Fruit fly (Drosophila melanogaster): ENCODE data around the gene CG6138.

The CG6138 gene

DNA sequence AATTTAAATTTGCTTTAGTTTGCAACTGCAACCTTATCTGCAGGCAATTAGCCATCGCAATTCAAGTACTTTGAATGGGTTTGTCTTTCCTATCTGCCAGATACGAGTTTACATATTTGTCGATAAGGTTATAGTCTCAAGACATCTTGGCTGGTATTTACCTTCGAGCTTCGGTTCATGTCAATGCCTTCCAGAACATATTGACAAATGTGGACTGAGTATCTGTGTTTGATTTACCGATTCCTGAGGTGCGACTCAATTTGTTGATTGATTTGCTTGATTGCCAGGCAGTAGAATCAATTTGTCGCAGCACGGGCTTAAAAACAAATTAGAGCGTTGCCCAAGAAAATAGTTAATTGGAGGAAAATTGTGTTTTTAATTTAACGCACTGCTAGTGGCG, 14.2 kb upstream of the CG6138 start (continued):
- TF ChIP-seq CG8290 (GFP tag; optimal IDR thresholded peaks at IDR 0.05) (peak; percentile 20), CG8290 (tag; optimal IDR thresholded peaks at IDR 0.05) (peak; percentile 59 to 61), CG9727 (GFP tag; optimal IDR thresholded peaks at IDR 0.05) (peak; percentile 65), Sox100B (GFP tag; optimal IDR thresholded peaks at IDR 0.05) (peak; percentile 4), Rfx (GFP tag; IDR thresholded peaks at IDR 0.05) (peak; percentile 52; the same call in 1 of the 2 replicates), sc (optimal IDR thresholded peaks at IDR 0.05) (no peak), sc (GFP tag; optimal IDR thresholded peaks at IDR 0.05) (peak; percentile 23), pfk (GFP tag; optimal IDR thresholded peaks at IDR 0.05) (peak; percentile 32), repo (GFP tag; optimal IDR thresholded peaks at IDR 0.05) (no peak), CG16815 (GFP tag; optimal IDR thresholded peaks at IDR 0.05) (no peak), sens-2 (GFP tag; IDR thresholded peaks at IDR 0.05) (peak; percentile 54; the same call in 1 of the 2 replicates), Xbp1 (GFP tag; optimal IDR thresholded peaks at IDR 0.05) (no peak), chinmo (GFP tag; IDR thresholded peaks at IDR 0.05; ENCODE audit: partially characterized antibody) (no peak), Fer2 (tag; optimal IDR thresholded peaks at IDR 0.05) (no peak), CG1602 (GFP tag; optimal IDR thresholded peaks at IDR 0.05) (peak; percentile 33), kay (GFP tag; optimal IDR thresholded peaks at IDR 0.05) (peak; percentile 16), cad (GFP tag; optimal IDR thresholded peaks at IDR 0.05) (no peak), CG6175 (GFP tag; IDR thresholded peaks at IDR 0.05) (no peak), CG6813 (GFP tag; optimal IDR thresholded peaks at IDR 0.05) (peak; percentile 65), ken (GFP tag; IDR thresholded peaks at IDR 0.05) (0 out of 3 replicates have a peak, but pooled peaks have one; percentile 23), Chrac-16 (GFP tag; optimal IDR thresholded peaks at IDR 0.05) (no peak), CG13424 (tag; optimal IDR thresholded peaks at IDR 0.05) (peak; percentile 25), Blimp-1 (GFP tag; optimal IDR thresholded peaks at IDR 0.05) (peak; percentile 34), CG13296 (GFP tag; optimal IDR thresholded peaks at IDR 0.05) (no peak), CG17359 (tag; optimal IDR thresholded peaks at IDR 0.05) (peak; percentile 20), sr (GFP tag; IDR thresholded peaks at IDR 0.05) (no peak), lbe (GFP tag; optimal IDR thresholded peaks at IDR 0.05) (peak; percentile 4), dmrt99B (tag; optimal IDR thresholded peaks at IDR 0.05) (no peak), dmrt11E (tag; optimal IDR thresholded peaks at IDR 0.05) (peak; percentile 78), Lhr (GFP tag; optimal IDR thresholded peaks at IDR 0.05) (peak; percentile 35), ato (GFP tag; IDR thresholded peaks at IDR 0.05; ENCODE audit: partially characterized antibody) (no peak), Trl (optimal IDR thresholded peaks at IDR 0.05) (no peak), Trl (GFP tag; optimal IDR thresholded peaks at IDR 0.05) (peak; percentile 21), sug (tag; optimal IDR thresholded peaks at IDR 0.05) (peak; percentile 14), Xrp1 (GFP tag; IDR thresholded peaks at IDR 0.05) (peak; percentile 79), bcd (GFP tag; optimal IDR thresholded peaks at IDR 0.05) (peak; percentile 22), CG2202 (tag; optimal IDR thresholded peaks at IDR 0.05) (peak; percentile 77), bab2 (GFP tag; optimal IDR thresholded peaks at IDR 0.05) (peak; percentile 17), hkb (optimal IDR thresholded peaks at IDR 0.05) (no peak), hkb (GFP tag; IDR thresholded peaks at IDR 0.05) (0 out of 2 replicates have a peak, but pooled peaks have one; percentile 25), dan (GFP tag; IDR thresholded peaks at IDR 0.05) (no peak), wek (GFP tag; optimal IDR thresholded peaks at IDR 0.05) (peak; percentile 45), MTF-1 (GFP tag; optimal IDR thresholded peaks at IDR 0.05; ENCODE audit: borderline replicate concordance) (peak; percentile 60), CG31441 (GFP tag; IDR thresholded peaks at IDR 0.05) (0 out of 2 replicates have a peak, but pooled peaks have one; percentile 17), kni (GFP tag; optimal IDR thresholded peaks at IDR 0.05) (peak; percentile 17), sens (GFP tag) (peak; percentile 84), HHEX (GFP tag; optimal IDR thresholded peaks at IDR 0.05) (peak; percentile 48), CG2712 (tag; optimal IDR thresholded peaks at IDR 0.05) (peak; percentile 21), danr (GFP tag; IDR thresholded peaks at IDR 0.05) (no peak), fd64A (GFP tag; optimal IDR thresholded peaks at IDR 0.05) (peak; percentile 58), E2f1 (GFP tag; IDR thresholded peaks at IDR 0.05) (peak; percentile 16; the same call in 1 of the 2 replicates), CG5953 (GFP tag; IDR thresholded peaks at IDR 0.05) (no peak)

Measured in whole organism, embryonic.